Fruit fly (Drosophila melanogaster): Measurements from ENCODE around the gene CG8620.

- TF ChIP-seq psq (optimal IDR thresholded peaks at IDR 0.05) (no peak), pan (optimal IDR thresholded peaks at IDR 0.05) (no peak), CG8478 (optimal IDR thresholded peaks at IDR 0.05) (no peak), EcR (GFP tag; optimal IDR thresholded peaks at IDR 0.05) (no peak)
Observed at dm6 chr3L:7143283-7143682, 14.6 kb upstream of the CG8620 start.
